Fruit fly (Drosophila melanogaster) whole organism, embryonic: ENCODE data around the gene CG2641.
A peak's percentile ranks its signal among the peaks of the same experiment; 100 is the strongest.

Source experiments
- Asciz ChIP-seq: fragments of 200-800 bp; sonication (Bioruptor generic); optimal IDR thresholded peaks from 2 replicates; lab custom pipeline; 2017; ENCODE audit warnings: missing biosample characterization, mild to moderate bottlenecking, missing genetic modification characterization, missing genetic modification reagents
- BtbVII ChIP-seq: fragments of 200-800 bp; sonication (Bioruptor generic); optimal IDR thresholded peaks from 3 replicates; lab custom pipeline; 2017; ENCODE audit warnings: missing biosample characterization, mild to moderate bottlenecking, missing genetic modification characterization
- CG10209 ChIP-seq: fragments of 200-800 bp; sonication (Bioruptor generic); optimal IDR thresholded peaks from 3 replicates; lab custom pipeline; 2017; ENCODE audit warnings: missing biosample characterization, mild to moderate bottlenecking, missing genetic modification characterization, missing genetic modification reagents
- CG10267 ChIP-seq: fragments of 200-800 bp; sonication (Bioruptor generic); optimal IDR thresholded peaks from 2 replicates; lab custom pipeline; 2018; ENCODE audit warnings: missing biosample characterization, mild to moderate bottlenecking, missing genetic modification characterization, moderate library complexity
- CG11723 ChIP-seq: fragments of 200-800 bp; sonication (Bioruptor generic); optimal IDR thresholded peaks from 2 replicates; lab custom pipeline; 2017; ENCODE audit warnings: missing biosample characterization, mild to moderate bottlenecking, missing genetic modification characterization
- CG12155 ChIP-seq: fragments of 200-800 bp; sonication (Bioruptor generic); optimal IDR thresholded peaks from 3 replicates; lab custom pipeline; 2016; ENCODE audit warnings: missing biosample characterization, missing genetic modification characterization
- CG17361 ChIP-seq: fragments of 200-800 bp; sonication (Bioruptor generic); IDR thresholded peaks from 3 replicates; pipeline ENCODE4 v1.3.6; 2022; ENCODE audit warnings: missing biosample characterization, missing genetic modification characterization
- CG17385 ChIP-seq: fragments of 200-800 bp; sonication (Bioruptor generic); optimal IDR thresholded peaks from 3 replicates; lab custom pipeline; 2018; ENCODE audit warnings: missing biosample characterization, mild to moderate bottlenecking, missing genetic modification characterization
- CG18764 ChIP-seq: fragments of 200-800 bp; sonication (Bioruptor generic); optimal IDR thresholded peaks from 3 replicates; lab custom pipeline; 2016; ENCODE audit warnings: missing biosample characterization, missing genetic modification characterization
- CG34376 ChIP-seq: fragments of 200-800 bp; sonication (Bioruptor generic); optimal IDR thresholded peaks from 2 replicates; lab custom pipeline; 2018; ENCODE audit warnings: missing biosample characterization, mild to moderate bottlenecking, missing genetic modification characterization
- CG3726 ChIP-seq: fragments of 200-800 bp; sonication (Bioruptor generic); IDR thresholded peaks from 3 replicates; pipeline ENCODE4, ENCODE4 v1.3.6; 2022; ENCODE audit warnings: missing biosample characterization, missing genetic modification characterization
- CG4707 ChIP-seq: fragments of 200-800 bp; sonication (Bioruptor generic); optimal IDR thresholded peaks from 2 replicates; lab custom pipeline; 2018; ENCODE audit warnings: missing biosample characterization, mild to moderate bottlenecking, missing genetic modification characterization, moderate library complexity
- CG5180 ChIP-seq: fragments of 200-800 bp; sonication (Bioruptor generic); optimal IDR thresholded peaks from 3 replicates; lab custom pipeline; 2017; ENCODE audit warnings: missing biosample characterization, missing genetic modification characterization, mild to moderate bottlenecking, moderate library complexity, missing genetic modification reagents
- CG5245 ChIP-seq: fragments of 200-800 bp; sonication (Bioruptor generic); optimal IDR thresholded peaks from 3 replicates; lab custom pipeline; 2016; ENCODE audit warnings: missing biosample characterization, missing genetic modification characterization
- CG7745 ChIP-seq: fragments of 200-800 bp; sonication (Bioruptor generic); optimal IDR thresholded peaks from 2 replicates; lab custom pipeline; 2018; ENCODE audit warnings: missing biosample characterization, mild to moderate bottlenecking, missing genetic modification characterization, moderate library complexity
- CG7839 ChIP-seq: fragments of 200-800 bp; sonication (Bioruptor generic); optimal IDR thresholded peaks from 3 replicates; lab custom pipeline; 2018; ENCODE audit warnings: missing biosample characterization, mild to moderate bottlenecking, missing genetic modification characterization, moderate library complexity
- CG8765 ChIP-seq: fragments of 200-800 bp; sonication (Bioruptor generic); IDR thresholded peaks from 2 replicates; pipeline ENCODE4 v1.3.6; 2022; ENCODE audit warnings: missing biosample characterization, missing genetic modification characterization
- CTCF ChIP-seq: fragments of 200-800 bp; sonication (Bioruptor generic); optimal IDR thresholded peaks from 2 replicates; lab custom pipeline; 2017; ENCODE audit warnings: missing biosample characterization, mild to moderate bottlenecking, missing genetic modification characterization, moderate library complexity
- Chrac-16 ChIP-seq: fragments of 200-800 bp; sonication (Bioruptor generic); optimal IDR thresholded peaks from 3 replicates; lab custom pipeline; 2016; ENCODE audit warnings: missing biosample characterization, missing genetic modification characterization
- CkIIα-i1 ChIP-seq: fragments of 200-800 bp; sonication (Bioruptor generic); IDR thresholded peaks from 2 replicates; pipeline ENCODE4 v1.3.6; 2022; ENCODE audit warnings: missing biosample characterization, missing genetic modification characterization
- CrebB ChIP-seq: fragments of 200-800 bp; sonication (Bioruptor generic); optimal IDR thresholded peaks from 3 replicates; lab custom pipeline; 2018; ENCODE audit warnings: missing biosample characterization, mild to moderate bottlenecking, missing genetic modification characterization
- Dip2 ChIP-seq: fragments of 200-800 bp; sonication (Bioruptor generic); IDR thresholded peaks from 2 replicates; pipeline ENCODE4 v1.3.6; 2022; ENCODE audit warnings: missing biosample characterization, missing genetic modification characterization
- Nf-YA ChIP-seq: fragments of 200-800 bp; sonication (Bioruptor generic); IDR thresholded peaks from 2 replicates; pipeline ENCODE4 v1.3.6; 2022; ENCODE audit warnings: missing biosample characterization, missing genetic modification characterization
- Poxn ChIP-seq: fragments of 200-800 bp; sonication (Bioruptor generic); IDR thresholded peaks from 2 replicates; pipeline ENCODE4 v1.3.6; 2022; ENCODE audit warnings: missing biosample characterization, missing genetic modification characterization
- Ravus ChIP-seq: fragments of 200-800 bp; sonication (Bioruptor generic); IDR thresholded peaks from 2 replicates; pipeline ENCODE4 v1.3.6; 2022; ENCODE audit warnings: missing biosample characterization, missing genetic modification characterization
- ato ChIP-seq: fragments of 200-800 bp; sonication (Bioruptor generic); IDR thresholded peaks from 2 replicates; pipeline ENCODE4 v1.3.6; 2022; ENCODE audit warnings: missing biosample characterization, missing genetic modification characterization; ENCODE audit not compliant: partially characterized antibody
- bcd ChIP-seq: fragments of 200-800 bp; sonication (Bioruptor generic); optimal IDR thresholded peaks from 2 replicates; lab custom pipeline; 2017; ENCODE audit warnings: missing biosample characterization, mild to moderate bottlenecking, missing genetic modification characterization
- caup ChIP-seq: fragments of 200-800 bp; sonication (Bioruptor generic); optimal IDR thresholded peaks from 3 replicates; lab custom pipeline; 2017; ENCODE audit warnings: missing biosample characterization, mild to moderate bottlenecking, missing genetic modification characterization, moderate library complexity; ENCODE audit not compliant: severe bottlenecking
- croc ChIP-seq: fragments of 200-800 bp; sonication (Bioruptor generic); conservative IDR thresholded peaks from 3 replicates; pipeline ENCODE4 v1.3.6; 2022; ENCODE audit warnings: missing biosample characterization, missing genetic modification characterization
- crp ChIP-seq, 2 experiments: fragments of 200-800 bp; sonication (Bioruptor generic); optimal IDR thresholded peaks; 2 replicates in 1 of 2; 3 replicates in 1 of 2; lab custom pipeline; 2017; ENCODE audit warnings: missing biosample characterization in 2 of 2, missing genetic modification characterization in 2 of 2, mild to moderate bottlenecking in 1 of 2, moderate library complexity in 1 of 2
- dimm ChIP-seq: fragments of 200-800 bp; sonication (Bioruptor generic); IDR thresholded peaks from 2 replicates; pipeline ENCODE4 v1.3.6; 2022; ENCODE audit warnings: missing biosample characterization, missing genetic modification characterization
- emc ChIP-seq: fragments of 200-800 bp; sonication (Bioruptor generic); optimal IDR thresholded peaks from 2 replicates; lab custom pipeline; 2016; ENCODE audit warnings: missing biosample characterization, missing genetic modification characterization
- eve ChIP-seq, 2 experiments: fragments of >200 bp; optimal IDR thresholded peaks; 2 replicates each; lab custom pipeline; 2017; ENCODE audit warnings: missing biosample characterization in 2 of 2, missing genetic modification characterization in 2 of 2
- fd3F ChIP-seq: fragments of 200-800 bp; sonication (Bioruptor generic); optimal IDR thresholded peaks from 2 replicates; lab custom pipeline; 2018; ENCODE audit warnings: missing biosample characterization, mild to moderate bottlenecking, missing genetic modification characterization, moderate library complexity
- kah ChIP-seq: fragments of 200-800 bp; sonication (Bioruptor generic); optimal IDR thresholded peaks from 2 replicates; lab custom pipeline; 2018; ENCODE audit warnings: missing biosample characterization, mild to moderate bottlenecking, missing genetic modification characterization
- kni ChIP-seq: fragments of 200-800 bp; sonication (Bioruptor generic); optimal IDR thresholded peaks from 3 replicates; lab custom pipeline; 2017; ENCODE audit warnings: mild to moderate bottlenecking, missing biosample characterization, missing genetic modification reagents, missing genetic modification characterization
- lab ChIP-seq: fragments of 200-800 bp; sonication (Bioruptor generic); optimal IDR thresholded peaks from 3 replicates; lab custom pipeline; 2017; ENCODE audit warnings: missing biosample characterization, missing genetic modification characterization, mild to moderate bottlenecking, moderate library complexity, missing genetic modification reagents
- lov ChIP-seq, 2 experiments: fragments of 200-800 bp in 1 of 2; fragments of >200 bp in 1 of 2; sonication (Bioruptor generic) in 1 of 2; IDR thresholded peaks in 1 of 2; optimal IDR thresholded peaks in 1 of 2; 2 replicates in 1 of 2; 3 replicates in 1 of 2; pipeline versions ENCODE4 v1.3.6 to Lab custom; 2017 to 2022; ENCODE audit warnings: missing biosample characterization in 1 of 2, missing genetic modification characterization in 1 of 2
- nau ChIP-seq: fragments of 200-800 bp; sonication (Bioruptor generic); optimal IDR thresholded peaks from 3 replicates; lab custom pipeline; 2017; ENCODE audit warnings: missing biosample characterization, mild to moderate bottlenecking, missing genetic modification characterization, missing genetic modification reagents
- pros ChIP-seq: fragments of 200-800 bp; sonication (Bioruptor generic); optimal IDR thresholded peaks from 3 replicates; lab custom pipeline; 2019; ENCODE audit warnings: missing biosample characterization, mild to moderate bottlenecking, missing genetic modification characterization, moderate library complexity
- pzg ChIP-seq: fragments of 200-800 bp; sonication (Bioruptor generic); optimal IDR thresholded peaks from 3 replicates; lab custom pipeline; 2018; ENCODE audit warnings: missing biosample characterization, mild to moderate bottlenecking, missing genetic modification characterization, moderate library complexity
- row ChIP-seq: fragments of 200-800 bp; sonication (Bioruptor generic); IDR thresholded peaks from 3 replicates; pipeline ENCODE4 v1.3.6; 2022; ENCODE audit warnings: missing biosample characterization, missing genetic modification characterization
- salm ChIP-seq: fragments of 200-800 bp; sonication (Bioruptor generic); optimal IDR thresholded peaks from 2 replicates; lab custom pipeline; 2018; ENCODE audit warnings: missing biosample characterization, mild to moderate bottlenecking, missing genetic modification characterization
- seq ChIP-seq: fragments of 200-800 bp; sonication (Bioruptor generic); IDR thresholded peaks from 2 replicates; pipeline ENCODE4 v1.3.6; 2022; ENCODE audit warnings: missing biosample characterization, missing genetic modification characterization
- tna ChIP-seq: fragments of 200-800 bp; sonication (Bioruptor generic); IDR thresholded peaks from 2 replicates; pipeline ENCODE4 v1.3.6; 2022; ENCODE audit warnings: missing biosample characterization, missing genetic modification characterization; ENCODE audit not compliant: partially characterized antibody
- ttk ChIP-seq: fragments of 200-800 bp; sonication (Bioruptor generic); IDR thresholded peaks from 2 replicates; pipeline ENCODE4 v2.1.2; 2022; ENCODE audit warnings: missing biosample characterization, missing genetic modification characterization
- wor ChIP-seq: fragments of 200-800 bp; sonication (Bioruptor generic); IDR thresholded peaks from 2 replicates; pipeline ENCODE4 v1.3.6; 2022; ENCODE audit warnings: missing biosample characterization, missing genetic modification characterization

Gene CG2641

dm6 chr3R:7809662-7810621, 16.1 kb downstream of the CG2641 start, which contains the start of the genes CG2993 and sgll (continued):
- TF ChIP-seq caup (GFP tag; lab: Kevin White, UChicago) (peak; percentile 88), lov (optimal IDR thresholded peaks at IDR 0.05; lab: Kevin White, UChicago) (no peak), lov (GFP tag; IDR thresholded peaks at IDR 0.05; lab: Robert Waterston, UW) (peak; percentile 88), row (GFP tag; lab: Robert Waterston, UW) (peak; percentile 64), Dip2 (GFP tag; lab: Robert Waterston, UW) (peak; percentile 90), croc (GFP tag; lab: Robert Waterston, UW) (peak; percentile 86), CG5180 (GFP tag; lab: Kevin White, UChicago) (peak; percentile 39), CG12155 (GFP tag; lab: Kevin White, UChicago) (peak; percentile 88), CrebB (tag; lab: Kevin White, UChicago) (peak; percentile 49), Ravus (GFP tag; lab: Robert Waterston, UW) (peak; percentile 74), CkIIα-i1 (no peak), dimm (peak; percentile 62), kni (GFP tag; lab: Kevin White, UChicago) (peak; percentile 68), CG7839 (peak; percentile 91), CG8765 (GFP tag; lab: Robert Waterston, UW) (peak; percentile 79), CG7745 (tag; lab: Kevin White, UChicago) (no peak), pzg (GFP tag; lab: Kevin White, UChicago) (peak; percentile 84), CG17385 (GFP tag; lab: Kevin White, UChicago) (peak; percentile 70), fd3F (GFP tag; lab: Kevin White, UChicago) (peak; percentile 85), CG10267 (tag; lab: Kevin White, UChicago) (peak; percentile 78), Poxn (GFP tag; lab: Robert Waterston, UW) (peak; percentile 40; the same call in 1 of the 2 replicates), ttk (peak; percentile 89), lab (peak; percentile 80), wor (GFP tag; lab: Robert Waterston, UW) (peak; percentile 83), CG18764 (peak; percentile 90), CG10209 (peak; percentile 91), pros (GFP tag; lab: Kevin White, UChicago) (no peak), Chrac-16 (GFP tag; lab: Kevin White, UChicago) (peak; percentile 98), CTCF (GFP tag; lab: Kevin White, UChicago) (peak; percentile 100), BtbVII (GFP tag; lab: Kevin White, UChicago) (peak; percentile 6), CG5245 (GFP tag; lab: Kevin White, UChicago) (peak; percentile 98), salm (no peak), kah (GFP tag; lab: Kevin White, UChicago) (no peak), Nf-YA (peak; percentile 59; the same call in 1 of the 2 replicates), emc (peak; percentile 91), CG3726 (GFP tag; lab: Robert Waterston, UW) (peak; percentile 88; the same call in 2 of the 3 replicates), nau (no peak), Asciz (peak; percentile 35), crp (GFP tag; optimal IDR thresholded peaks at IDR 0.05; lab: Kevin White, UChicago) (peak in 1 of 2 experiments; percentile 41), CG17361 (GFP tag; lab: Robert Waterston, UW) (peak; percentile 89; the same call in 2 of the 3 replicates), eve (GFP tag; optimal IDR thresholded peaks at IDR 0.05; lab: Kevin White, UChicago) (no peak), CG11723 (GFP tag; lab: Kevin White, UChicago) (peak; percentile 44), tna (GFP tag; lab: Robert Waterston, UW) (no peak), bcd (GFP tag; lab: Kevin White, UChicago) (peak; percentile 91), CG34376 (GFP tag; lab: Kevin White, UChicago) (peak; percentile 1), seq (GFP tag; lab: Robert Waterston, UW) (peak; percentile 72), ato (GFP tag; lab: Robert Waterston, UW) (no peak; the same call in 1 of the 2 replicates), CG4707 (peak; percentile 63)
